Worm (Caenorhabditis elegans) whole organism, dauer: ENCODE measurements around the gene Y57G7A.11.

Experiments
- unc-62 ChIP-seq: sonication (generic microtip); optimal IDR thresholded peaks from 2 replicates; lab custom pipeline; 2017; ENCODE audit warnings: missing biosample characterization, missing genetic modification reagents, missing genetic modification characterization

Gene Y57G7A.11

ce11 chrII:1276778-1277177 lies at the start of gene Y57G7A.11:
Y57G7A.11 (minus strand) TSS chrII:1276878.
- TF ChIP-seq unc-62 (GFP tag; lab: Kevin White, UChicago) = no peak

DNA sequence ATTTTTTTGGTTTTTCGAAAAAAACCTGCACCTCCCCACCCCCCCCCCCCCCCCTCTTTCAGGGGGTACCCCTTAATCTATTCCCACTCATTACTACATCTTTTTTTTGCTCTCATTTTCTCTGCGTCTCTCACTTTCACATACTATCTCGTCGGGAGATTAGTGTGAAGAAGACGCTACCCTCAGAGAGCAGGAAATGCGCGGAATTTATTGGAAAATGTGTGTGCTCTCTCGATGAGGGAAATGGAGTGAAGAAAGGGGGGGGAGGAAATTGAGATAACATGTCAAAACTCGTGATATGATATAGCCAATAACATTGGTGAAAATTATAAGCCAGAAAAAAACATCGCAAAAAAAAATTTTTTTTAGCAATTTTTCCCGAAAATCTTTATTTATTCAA lies 48.9 kb upstream of the Y57G7A.11 start:
- TF ChIP-seq unc-62 (GFP tag; lab: Kevin White, UChicago) = no peak

DNA sequence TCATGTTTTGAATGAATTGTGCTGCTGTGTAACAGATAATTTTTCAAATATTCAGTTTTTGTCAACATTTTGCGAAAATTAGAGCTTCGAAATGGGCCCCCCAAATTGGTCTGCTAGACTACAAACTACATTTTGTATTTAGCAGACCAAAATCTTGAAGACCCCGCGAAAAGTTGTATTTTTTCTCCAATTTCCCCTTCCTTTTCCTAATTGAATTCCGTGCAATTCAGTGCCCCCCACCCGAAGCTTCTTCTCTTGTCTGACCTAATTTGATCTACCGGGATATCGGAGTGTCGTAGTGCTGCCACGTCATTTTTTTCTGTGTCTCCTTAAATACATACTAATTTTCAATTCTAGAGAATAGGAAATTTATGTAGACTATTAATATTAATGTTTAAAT lies 47.3 kb upstream of the Y57G7A.11 start:
- no peak for TF ChIP-seq unc-62 (GFP tag; lab: Kevin White, UChicago)

ce11 chrII:1323190-1323651 lies 46.5 kb upstream of the Y57G7A.11 start:
- no peak for TF ChIP-seq unc-62 (GFP tag; lab: Kevin White, UChicago)

DNA sequence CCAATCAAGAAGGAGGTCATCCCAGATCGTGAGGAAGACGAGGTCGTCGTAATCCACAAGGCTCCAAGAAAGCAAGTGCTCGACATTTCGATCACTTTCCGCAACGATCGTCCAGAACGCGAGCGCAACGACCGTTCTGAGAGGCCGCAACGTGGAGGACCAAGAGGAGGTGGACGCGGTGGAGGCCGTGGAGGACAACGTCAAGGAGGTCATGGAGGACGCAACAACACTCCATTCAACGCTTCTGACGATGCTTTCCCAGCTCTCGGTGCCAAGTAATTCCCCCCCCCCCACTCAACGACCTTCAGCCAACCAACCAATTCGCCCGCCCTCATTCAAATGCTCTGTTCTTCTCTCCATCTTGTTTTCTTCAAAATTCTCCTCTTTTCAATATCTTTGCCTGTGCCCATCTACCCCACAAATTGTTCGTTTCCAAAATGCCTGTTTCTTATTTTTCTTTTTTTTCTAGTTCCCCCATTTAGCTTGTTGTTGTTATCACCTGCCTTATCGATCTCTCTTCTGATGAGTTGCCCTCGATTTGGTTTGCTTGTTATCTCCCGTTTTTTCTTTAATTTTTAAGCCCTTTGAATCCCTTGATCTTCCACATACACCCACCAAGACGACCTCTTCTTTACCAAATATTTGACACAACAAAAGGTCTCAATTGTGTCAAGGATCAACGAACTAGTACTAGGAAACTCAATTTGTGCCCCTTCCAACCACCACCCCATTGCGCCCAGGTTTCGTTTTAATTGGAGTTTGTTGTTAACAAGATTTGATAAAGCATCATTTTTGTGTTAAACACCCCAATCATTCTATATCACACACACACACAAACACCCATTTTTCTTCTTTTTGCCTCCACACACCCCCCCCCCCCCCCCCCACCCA lies 45.9 kb upstream of the Y57G7A.11 start:
- no peak for TF ChIP-seq unc-62 (GFP tag; lab: Kevin White, UChicago)

DNA sequence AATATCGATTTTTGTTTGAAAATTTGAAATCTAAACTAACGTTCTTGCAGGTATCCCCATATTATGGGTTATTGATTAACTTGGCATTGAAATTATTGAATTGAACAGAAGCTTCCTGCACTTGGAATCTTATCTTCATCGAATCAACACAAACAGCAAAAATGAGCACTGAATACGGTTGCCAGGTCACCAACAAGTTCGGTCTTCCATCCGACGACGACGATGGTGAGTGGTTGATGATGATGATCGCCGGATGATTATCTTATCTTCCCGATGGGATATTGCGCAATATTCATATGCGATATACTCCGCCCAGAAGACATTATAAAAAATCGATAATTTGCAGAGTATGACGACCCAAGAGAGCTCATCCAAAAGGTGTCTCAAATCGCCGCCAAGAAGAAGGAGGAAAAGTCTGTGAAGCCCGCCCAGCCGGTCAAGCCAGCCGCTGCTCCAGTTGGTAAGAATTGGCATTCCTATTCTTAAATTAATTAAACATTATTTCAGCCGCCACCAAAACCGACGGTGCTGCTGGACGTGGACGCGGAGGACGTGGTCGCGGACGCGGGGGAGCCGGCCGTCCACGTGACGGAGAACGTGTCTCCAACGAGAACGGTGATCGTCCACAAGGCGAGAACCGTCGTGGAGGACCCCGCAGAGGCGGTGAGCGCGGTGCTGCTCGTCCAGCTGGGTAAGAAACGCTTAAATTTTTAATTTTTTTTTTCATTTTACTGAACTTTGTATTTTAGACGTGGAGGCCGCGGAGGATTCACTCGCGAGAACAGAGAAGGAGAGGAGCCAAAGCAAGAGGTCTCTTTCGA lies 44.5 kb upstream of the Y57G7A.11 start, which contains the start of gene vig-1:
vig-1 (plus strand) TSS at position 51 of the 821 bp plus-strand sequence.
- TF ChIP-seq unc-62 (GFP tag; lab: Kevin White, UChicago) = no peak

- TF ChIP-seq unc-62 (GFP tag; lab: Kevin White, UChicago) = no peak
Observed at ce11 chrII:1320412-1320811, 43.7 kb upstream of the Y57G7A.11 start.

ce11 chrII:1315245-1315644 lies 38.6 kb upstream of the Y57G7A.11 start:
- no peak for TF ChIP-seq unc-62 (GFP tag; lab: Kevin White, UChicago)

ce11 chrII:1309892-1310516 lies 33.3 kb upstream of the Y57G7A.11 start, which contains the start of the genes alh-6 and fcho-1:
alh-6 (minus strand) TSS chrII:1310133.
fcho-1 (plus strand) TSS chrII:1310515.
- TF ChIP-seq unc-62 (GFP tag; lab: Kevin White, UChicago) = no peak

- TF ChIP-seq unc-62 (GFP tag; lab: Kevin White, UChicago) = no peak
Observed at ce11 chrII:1306550-1306949, 29.9 kb upstream of the Y57G7A.11 start.

DNA sequence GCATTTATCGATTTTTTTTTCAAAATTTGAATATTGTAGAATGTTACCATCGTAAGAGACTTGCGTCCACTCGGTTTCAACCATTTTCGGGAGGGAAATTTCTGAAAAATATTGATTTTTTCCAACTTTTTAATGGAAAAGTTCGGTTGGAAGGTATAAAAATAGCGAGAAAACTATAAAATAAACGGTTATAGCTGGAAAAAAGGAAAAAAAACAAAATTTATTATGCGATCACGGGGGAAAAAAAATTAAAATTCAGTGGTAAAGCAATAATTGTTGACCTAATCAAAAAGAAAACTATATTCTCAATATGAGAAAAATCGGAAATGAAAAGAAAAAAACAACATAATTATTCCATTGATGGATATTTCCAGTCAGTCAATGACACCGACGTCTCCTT lies 29.4 kb upstream of the Y57G7A.11 start, which contains the start of gene emc-2:
emc-2 (minus strand) TSS at position 101 of the 400 bp plus-strand sequence.
- TF ChIP-seq unc-62 (GFP tag; lab: Kevin White, UChicago) = no peak

DNA sequence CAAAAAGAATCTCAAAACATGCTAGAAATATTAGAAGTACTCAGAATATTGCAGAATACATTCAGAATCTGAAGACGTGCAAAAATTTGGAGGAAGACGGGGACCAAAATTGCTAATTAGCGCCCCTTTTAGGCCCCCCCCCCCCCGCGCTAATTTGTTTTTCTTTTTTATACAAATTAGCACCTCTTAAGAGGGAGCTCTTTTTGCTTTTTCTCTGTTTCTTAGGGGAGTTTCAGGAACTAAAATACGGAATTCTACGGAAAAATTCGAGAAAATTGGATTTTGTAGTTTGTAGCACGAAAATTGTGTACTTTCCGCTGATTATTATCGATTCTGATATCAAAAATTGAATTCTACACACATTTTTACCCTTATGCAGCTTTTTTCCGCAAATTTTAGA lies 24.9 kb upstream of the Y57G7A.11 start, which contains the start of gene glb-31:
glb-31 (minus strand) TSS at position 101 of the 400 bp plus-strand sequence.
- no peak for TF ChIP-seq unc-62 (GFP tag; lab: Kevin White, UChicago)

- TF ChIP-seq unc-62 (GFP tag; lab: Kevin White, UChicago) = no peak
Observed at ce11 chrII:1298169-1298568, 21.5 kb upstream of the Y57G7A.11 start, which contains the start of gene Y57G7A.1. Y57G7A.1 (plus strand) TSS chrII:1298469.

DNA sequence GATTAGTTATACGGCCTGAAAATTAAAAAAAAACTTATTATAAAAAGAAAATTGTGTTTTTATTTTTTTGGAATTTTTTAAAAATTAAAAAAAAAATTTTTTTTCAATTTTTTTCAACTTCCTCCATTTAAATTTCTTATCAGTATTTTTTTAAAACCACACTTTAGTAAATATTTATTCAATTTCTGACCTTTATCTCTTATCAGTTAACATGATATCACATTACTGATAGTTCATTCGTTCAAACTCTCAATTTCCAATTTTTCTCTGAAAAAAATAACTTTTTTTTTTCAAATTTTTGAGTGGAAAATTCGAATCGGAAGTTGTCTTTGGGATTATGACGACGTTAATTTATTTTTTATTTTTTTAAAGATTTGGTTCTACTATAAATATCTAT lies 21.0 kb upstream of the Y57G7A.11 start:
- TF ChIP-seq unc-62 (GFP tag; lab: Kevin White, UChicago) = no peak

- TF ChIP-seq unc-62 (GFP tag; lab: Kevin White, UChicago) = no peak
Observed at ce11 chrII:1297044-1297696, 20.5 kb upstream of the Y57G7A.11 start.
